Worm (Caenorhabditis elegans) whole organism, late embryonic: ENCODE measurements around the gene exc-14.

Experiments
- C38D4.7 ChIP-seq: fragments of 200-800 bp; sonication (Bioruptor generic); optimal IDR thresholded peaks from 2 replicates; lab custom pipeline; 2018; ENCODE audit warnings: mild to moderate bottlenecking, missing genetic modification characterization, moderate library complexity, missing compliant biosample characterization
- F13H6.1 ChIP-seq: sonication (generic microtip); optimal IDR thresholded peaks from 2 replicates; lab custom pipeline; 2016; ENCODE audit warnings: missing genetic modification characterization, missing compliant biosample characterization
- T23F11.4 ChIP-seq: fragments of 200-800 bp; sonication (Bioruptor generic); optimal IDR thresholded peaks from 2 replicates; lab custom pipeline; 2018; ENCODE audit warnings: mild to moderate bottlenecking, missing genetic modification characterization, missing compliant biosample characterization
- Y22D7AL.16 ChIP-seq: sonication (generic microtip); optimal IDR thresholded peaks from 2 replicates; lab custom pipeline; 2016; ENCODE audit warnings: missing genetic modification characterization, missing compliant biosample characterization
- ceh-14 ChIP-seq: sonication (generic microtip); optimal IDR thresholded peaks from 2 replicates; lab custom pipeline; 2016; ENCODE audit warnings: missing genotype, missing genetic modification characterization, missing compliant biosample characterization
- ceh-18 ChIP-seq: sonication (generic microtip); optimal IDR thresholded peaks from 2 replicates; lab custom pipeline; 2016; ENCODE audit warnings: missing genetic modification characterization, missing compliant biosample characterization
- ceh-19 ChIP-seq: fragments of 200-800 bp; sonication (Bioruptor generic); optimal IDR thresholded peaks from 2 replicates; lab custom pipeline; 2018; ENCODE audit warnings: mild to moderate bottlenecking, missing genetic modification characterization, missing compliant biosample characterization
- ceh-2 ChIP-seq: sonication (generic microtip); optimal IDR thresholded peaks from 2 replicates; lab custom pipeline; 2016; ENCODE audit warnings: missing genotype, missing genetic modification characterization, missing compliant biosample characterization
- ceh-24 ChIP-seq: sonication (generic microtip); optimal IDR thresholded peaks from 2 replicates; lab custom pipeline; 2016; ENCODE audit warnings: mild to moderate bottlenecking, missing genetic modification characterization, missing compliant biosample characterization
- ceh-30 ChIP-seq: fragments of 150-350 bp; optimal IDR thresholded peaks from 2 replicates; lab custom pipeline; 2014; ENCODE audit warnings: missing biosample characterization, missing genetic modification characterization
- ceh-31 ChIP-seq: sonication (generic microtip); optimal IDR thresholded peaks from 2 replicates; lab custom pipeline; 2016; ENCODE audit warnings: missing genetic modification characterization, missing compliant biosample characterization
- ceh-34 ChIP-seq: sonication (generic microtip); optimal IDR thresholded peaks from 2 replicates; lab custom pipeline; 2016; ENCODE audit warnings: mild to moderate bottlenecking, missing genetic modification characterization, missing compliant biosample characterization
- ceh-9 ChIP-seq: sonication (generic microtip); optimal IDR thresholded peaks from 2 replicates; lab custom pipeline; 2016; ENCODE audit warnings: mild to moderate bottlenecking, missing genetic modification characterization, inconsistent platforms, missing compliant biosample characterization
- che-1 ChIP-seq: sonication (generic microtip); optimal IDR thresholded peaks from 2 replicates; lab custom pipeline; 2016; ENCODE audit warnings: mild to moderate bottlenecking, missing genetic modification characterization, missing compliant biosample characterization
- dmd-4 ChIP-seq: sonication (generic microtip); optimal IDR thresholded peaks from 2 replicates; lab custom pipeline; 2016; ENCODE audit warnings: borderline replicate concordance, missing genetic modification characterization, missing compliant biosample characterization
- dve-1 ChIP-seq: sonication (generic microtip); optimal IDR thresholded peaks from 2 replicates; lab custom pipeline; 2017; ENCODE audit warnings: antibody characterized with exemption, mild to moderate bottlenecking, missing genetic modification characterization, missing compliant biosample characterization
- elt-4 ChIP-seq: sonication (generic microtip); optimal IDR thresholded peaks from 2 replicates; lab custom pipeline; 2016; ENCODE audit warnings: missing genetic modification characterization, missing compliant biosample characterization
- eyg-1 ChIP-seq: sonication (generic microtip); optimal IDR thresholded peaks from 2 replicates; lab custom pipeline; 2016; ENCODE audit warnings: missing genotype, missing genetic modification characterization, missing compliant biosample characterization
- fax-1 ChIP-seq: sonication (generic microtip); optimal IDR thresholded peaks from 2 replicates; lab custom pipeline; 2016; ENCODE audit warnings: missing genotype, missing genetic modification characterization, missing compliant biosample characterization
- fkh-10 ChIP-seq: fragments of 150-350 bp; optimal IDR thresholded peaks from 2 replicates; lab custom pipeline; 2014; ENCODE audit warnings: missing biosample characterization, missing genetic modification reagents, missing genetic modification characterization
- hlh-13 ChIP-seq: fragments of 200-800 bp; sonication (Bioruptor generic); optimal IDR thresholded peaks from 2 replicates; lab custom pipeline; 2018; ENCODE audit warnings: mild to moderate bottlenecking, missing genetic modification characterization, missing compliant biosample characterization
- hlh-15 ChIP-seq: sonication (generic microtip); optimal IDR thresholded peaks from 2 replicates; lab custom pipeline; 2016; ENCODE audit warnings: missing genetic modification characterization, missing compliant biosample characterization
- hlh-30 ChIP-seq: sonication (generic microtip); optimal IDR thresholded peaks from 2 replicates; lab custom pipeline; 2017; ENCODE audit warnings: antibody characterized with exemption, missing genetic modification characterization, missing compliant biosample characterization; ENCODE audit not compliant: insufficient read depth
- hlh-6 ChIP-seq: sonication (generic microtip); optimal IDR thresholded peaks from 2 replicates; lab custom pipeline; 2016; ENCODE audit warnings: missing genotype, missing genetic modification characterization, missing compliant biosample characterization
- hlh-8 ChIP-seq: sonication (generic microtip); optimal IDR thresholded peaks from 2 replicates; lab custom pipeline; 2016; ENCODE audit warnings: missing genotype, missing genetic modification characterization, missing compliant biosample characterization
- madf-2 ChIP-seq: sonication (generic microtip); optimal IDR thresholded peaks from 2 replicates; lab custom pipeline; 2017; ENCODE audit warnings: missing genetic modification characterization, missing compliant biosample characterization
- mec-3 ChIP-seq: sonication (generic microtip); optimal IDR thresholded peaks from 2 replicates; lab custom pipeline; 2016; ENCODE audit warnings: borderline replicate concordance, missing genetic modification characterization, missing compliant biosample characterization
- nfya-1 ChIP-seq: sonication (generic microtip); optimal IDR thresholded peaks from 2 replicates; lab custom pipeline; 2017; ENCODE audit warnings: missing genetic modification characterization, mild to moderate bottlenecking, missing compliant biosample characterization, antibody characterized with exemption, moderate library complexity
- nhr-232 ChIP-seq: sonication (generic microtip); optimal IDR thresholded peaks from 2 replicates; lab custom pipeline; 2016; ENCODE audit warnings: missing genetic modification characterization, missing compliant biosample characterization
- pag-3 ChIP-seq: sonication (generic microtip); optimal IDR thresholded peaks from 2 replicates; lab custom pipeline; 2016; ENCODE audit warnings: missing compliant biosample characterization, missing genetic modification characterization, borderline replicate concordance
- pat-9 ChIP-seq: fragments of 200-800 bp; sonication (Bioruptor generic); optimal IDR thresholded peaks from 2 replicates; lab custom pipeline; 2018; ENCODE audit warnings: mild to moderate bottlenecking, missing genetic modification characterization, moderate library complexity, missing compliant biosample characterization
- pax-1 ChIP-seq: fragments of 150-350 bp; optimal IDR thresholded peaks from 2 replicates; lab custom pipeline; 2014; ENCODE audit warnings: missing biosample characterization, missing genetic modification characterization
- pha-2 ChIP-seq: sonication (generic microtip); optimal IDR thresholded peaks from 2 replicates; lab custom pipeline; 2017; ENCODE audit warnings: mild to moderate bottlenecking, missing genetic modification characterization, missing compliant biosample characterization
- pha-4 ChIP-seq: fragments of 150-350 bp; optimal IDR thresholded peaks from 2 replicates; lab custom pipeline; 2018; ENCODE audit warnings: missing biosample characterization, missing genetic modification reagents, missing genetic modification characterization
- pqm-1 ChIP-seq: sonication (generic microtip); optimal IDR thresholded peaks from 2 replicates; lab custom pipeline; 2016; ENCODE audit warnings: missing genetic modification characterization, missing compliant biosample characterization
- pros-1 ChIP-seq: fragments of 150-350 bp; optimal IDR thresholded peaks from 2 replicates; lab custom pipeline; 2014; ENCODE audit warnings: missing biosample characterization, missing genetic modification reagents, missing genetic modification characterization
- sdc-2 ChIP-seq: sonication (generic microtip); optimal IDR thresholded peaks from 2 replicates; lab custom pipeline; 2016; ENCODE audit warnings: missing genotype, missing genetic modification characterization, missing compliant biosample characterization
- sox-4 ChIP-seq: sonication (generic microtip); optimal IDR thresholded peaks from 2 replicates; lab custom pipeline; 2017; ENCODE audit warnings: mild to moderate bottlenecking, missing genetic modification characterization, inconsistent platforms, missing compliant biosample characterization
- syd-9 ChIP-seq: sonication (generic microtip); optimal IDR thresholded peaks from 2 replicates; lab custom pipeline; 2016; ENCODE audit warnings: mild to moderate bottlenecking, missing genetic modification characterization, moderate library complexity, missing compliant biosample characterization
- tbx-2 ChIP-seq: sonication (generic microtip); optimal IDR thresholded peaks from 2 replicates; lab custom pipeline; 2016; ENCODE audit warnings: missing genetic modification characterization, missing compliant biosample characterization
- ttx-3 ChIP-seq: sonication (generic microtip); optimal IDR thresholded peaks from 2 replicates; lab custom pipeline; 2016; ENCODE audit warnings: missing genetic modification reagents, missing genetic modification characterization, missing compliant biosample characterization
- unc-3 ChIP-seq, 2 experiments: fragments of 200-800 bp in 1 of 2; sonication (Bioruptor generic) in 1 of 2; sonication (generic microtip) in 1 of 2; conservative IDR thresholded peaks in 1 of 2; optimal IDR thresholded peaks in 1 of 2; 2 replicates each; pipeline versions ENCODE4 v1.3.6 to Lab custom; 2016 to 2022; ENCODE audit warnings: missing compliant biosample characterization in 2 of 2, missing genetic modification characterization in 2 of 2, missing genetic modification reagents in 1 of 2
- unc-42 ChIP-seq: sonication (generic microtip); optimal IDR thresholded peaks from 2 replicates; lab custom pipeline; 2016; ENCODE audit warnings: missing genotype, missing genetic modification characterization, missing compliant biosample characterization
- unc-55 ChIP-seq: sonication (generic microtip); optimal IDR thresholded peaks from 2 replicates; lab custom pipeline; 2017; ENCODE audit warnings: missing biosample characterization, missing genetic modification reagents, missing genetic modification characterization
- zip-5 ChIP-seq: sonication (generic microtip); optimal IDR thresholded peaks from 2 replicates; lab custom pipeline; 2016; ENCODE audit warnings: missing genetic modification characterization, missing compliant biosample characterization
- ztf-16 ChIP-seq: sonication (generic microtip); optimal IDR thresholded peaks from 2 replicates; lab custom pipeline; 2017; ENCODE audit warnings: missing genetic modification characterization, missing compliant biosample characterization

The exc-14 gene

DNA sequence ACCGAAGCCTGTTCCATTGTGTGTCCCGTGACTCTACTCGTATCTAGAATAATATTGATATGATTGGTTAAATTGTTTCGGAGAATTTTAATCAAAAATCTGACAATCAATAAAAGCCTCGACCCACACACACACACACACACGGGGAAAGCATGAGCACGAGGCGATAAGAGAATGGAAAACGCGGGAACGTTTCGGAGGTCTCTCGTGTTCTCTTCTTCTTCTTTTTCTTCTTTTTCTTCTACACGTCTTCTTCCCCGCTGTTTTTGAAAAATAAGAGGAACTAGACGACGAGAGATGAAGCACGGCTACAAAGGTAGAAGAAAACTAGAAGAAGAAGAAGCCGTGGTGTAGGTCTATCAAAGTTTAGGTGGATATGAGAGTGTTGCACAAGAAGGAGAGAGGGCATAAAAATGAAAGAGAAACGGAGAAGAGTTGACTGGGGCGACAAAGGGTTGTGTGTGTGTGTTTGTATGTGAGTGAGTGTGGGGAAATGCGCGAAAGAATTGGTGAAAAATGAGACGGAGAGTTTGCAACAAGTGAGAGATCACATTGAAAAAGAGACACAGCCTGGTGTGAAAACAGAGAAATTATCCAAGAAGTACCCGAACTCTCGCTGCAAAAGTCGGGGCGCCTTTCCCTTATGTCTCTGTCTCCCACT, 18.9 kb upstream of the exc-14 start, which contains the start of gene mlk-1:
Gene mlk-1 (minus strand): TSS at position 51 of the 661 bp plus-strand sequence.
- TF ChIP-seq F13H6.1 (tag; lab: Kevin White, UChicago) (peak; percentile 40), tbx-2 (tag; lab: Kevin White, UChicago) (peak; percentile 30), pros-1 (peak; percentile 67), ceh-2 (no peak), pax-1 (tag; lab: Kevin White, UChicago) (no peak), nfya-1 (peak; percentile 57), sox-4 (peak; percentile 4), unc-42 (tag; lab: Kevin White, UChicago) (peak; percentile 61), ceh-31 (tag; lab: Kevin White, UChicago) (peak; percentile 79), ceh-14 (tag; lab: Kevin White, UChicago) (peak; percentile 57), madf-2 (tag; lab: Kevin White, UChicago) (no peak), ceh-19 (GFP tag; lab: Kevin White, UChicago) (peak; percentile 11), ceh-24 (no peak), ceh-18 (peak; percentile 74), unc-3 (GFP tag; conservative IDR thresholded peaks at IDR 0.05; lab: Robert Waterston, UW) (no peak), unc-3 (tag; optimal IDR thresholded peaks at IDR 0.05; lab: Kevin White, UChicago) (no peak), hlh-13 (GFP tag; lab: Kevin White, UChicago) (no peak), Y22D7AL.16 (no peak), ceh-34 (tag; lab: Kevin White, UChicago) (peak; percentile 58), syd-9 (tag; lab: Kevin White, UChicago) (peak; percentile 17)
- TF ChIP-seq, all 69 proteins: peak for 12

- no peak for TF ChIP-seq pha-4 (tag; lab: Kevin White, UChicago)
- no peak for TF ChIP-seq pag-3
- TF ChIP-seq Y22D7AL.16: no peak
- no peak for TF ChIP-seq hlh-15 (tag; lab: Kevin White, UChicago)
- no peak for TF ChIP-seq unc-55 (GFP tag; lab: Kevin White, UChicago)
- TF ChIP-seq C38D4.7: no peak
- no peak for TF ChIP-seq dmd-4 (tag; lab: Kevin White, UChicago)
- TF ChIP-seq nhr-232: no peak
- no peak for TF ChIP-seq pqm-1 (tag; lab: Kevin White, UChicago)
- TF ChIP-seq hlh-8: no peak
- no peak for TF ChIP-seq hlh-6
- no peak for TF ChIP-seq ceh-30
- no peak for TF ChIP-seq eyg-1 (tag; lab: Kevin White, UChicago)
- no peak for TF ChIP-seq elt-4 (tag; lab: Kevin White, UChicago)
- TF ChIP-seq zip-5 (tag; lab: Kevin White, UChicago): no peak
- no peak for TF ChIP-seq mec-3 (tag; lab: Kevin White, UChicago)
- no peak for TF ChIP-seq fax-1 (tag; lab: Kevin White, UChicago)
Observed at ce11 chrV:5053335-5053734, 7.3 kb upstream of the exc-14 start, which contains the start of gene cwp-4. cwp-4 (plus strand) TSS chrV:5053635.

DNA sequence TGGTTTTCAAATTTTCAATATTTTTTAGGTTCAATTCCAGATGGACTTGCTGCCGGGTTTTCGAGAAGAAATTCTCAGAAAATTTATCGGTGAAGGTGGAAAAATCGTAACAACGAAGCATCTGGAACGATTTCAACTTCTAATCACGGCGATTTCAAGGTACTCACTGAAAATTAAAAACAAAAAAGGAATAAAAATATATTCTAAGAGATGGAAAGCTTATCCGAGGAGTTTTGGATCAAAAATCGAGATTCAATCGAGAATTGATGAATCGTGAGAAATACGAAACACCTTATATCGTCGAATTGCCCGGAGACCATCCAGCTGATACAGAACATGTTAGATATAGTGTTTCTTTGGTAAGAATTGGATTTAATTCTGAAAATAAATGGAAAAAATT, 6.2 kb upstream of the exc-14 start, which contains the start of gene K11D12.12:
Gene K11D12.12 (plus strand): TSS at position 29 of the 400 bp plus-strand sequence.
- TF ChIP-seq ceh-9 (tag; lab: Kevin White, UChicago): no peak
- no peak for TF ChIP-seq fax-1 (tag; lab: Kevin White, UChicago)
- TF ChIP-seq sdc-2: no peak
- TF ChIP-seq dve-1: no peak
- TF ChIP-seq ceh-31 (tag; lab: Kevin White, UChicago): no peak
- TF ChIP-seq ztf-16 (tag; lab: Kevin White, UChicago): no peak
- no peak for TF ChIP-seq ceh-30
- no peak for TF ChIP-seq fkh-10 (GFP tag; lab: Kevin White, UChicago)
- TF ChIP-seq che-1: no peak
- TF ChIP-seq unc-3 (GFP tag; conservative IDR thresholded peaks at IDR 0.05; lab: Robert Waterston, UW): no peak
- no peak for TF ChIP-seq unc-3 (tag; optimal IDR thresholded peaks at IDR 0.05; lab: Kevin White, UChicago)
- no peak for TF ChIP-seq pha-2
- no peak for TF ChIP-seq hlh-30 (tag; lab: Kevin White, UChicago)
- no peak for TF ChIP-seq pha-4 (tag; lab: Kevin White, UChicago)
- TF ChIP-seq ttx-3: no peak
- no peak for TF ChIP-seq unc-55 (GFP tag; lab: Kevin White, UChicago)
- TF ChIP-seq sox-4: no peak
- TF ChIP-seq pat-9 (tag; lab: Kevin White, UChicago): no peak
- TF ChIP-seq T23F11.4 (GFP tag; lab: Kevin White, UChicago): no peak
- TF ChIP-seq ceh-2: no peak
- no peak for TF ChIP-seq tbx-2 (tag; lab: Kevin White, UChicago)
